Fruit fly (Drosophila melanogaster): ENCODE results near the gene CG32112.

dm6 chr3L:12701335-12701734, 40.2 kb upstream of the CG32112 start:
- no peak for TF ChIP-seq CG17328 (GFP tag; IDR thresholded peaks at IDR 0.05)
- TF ChIP-seq CG7357 (GFP tag; IDR thresholded peaks at IDR 0.05) = no peak
- TF ChIP-seq gfzf (GFP tag; optimal IDR thresholded peaks at IDR 0.05) = no peak
- TF ChIP-seq CG7271 (tag; optimal IDR thresholded peaks at IDR 0.05) = no peak
- TF ChIP-seq CG6272 (GFP tag; IDR thresholded peaks at IDR 0.05) = no peak
- no peak for TF ChIP-seq D (optimal IDR thresholded peaks at IDR 0.05)
- TF ChIP-seq D (GFP tag; optimal IDR thresholded peaks at IDR 0.05) = no peak
- TF ChIP-seq CG9727 (GFP tag; optimal IDR thresholded peaks at IDR 0.05) = peak; percentile 18
- TF ChIP-seq crol (GFP tag; IDR thresholded peaks at IDR 0.05) = no peak
